Worm (Caenorhabditis elegans): ENCODE results near the gene F28F5.4.

DNA sequence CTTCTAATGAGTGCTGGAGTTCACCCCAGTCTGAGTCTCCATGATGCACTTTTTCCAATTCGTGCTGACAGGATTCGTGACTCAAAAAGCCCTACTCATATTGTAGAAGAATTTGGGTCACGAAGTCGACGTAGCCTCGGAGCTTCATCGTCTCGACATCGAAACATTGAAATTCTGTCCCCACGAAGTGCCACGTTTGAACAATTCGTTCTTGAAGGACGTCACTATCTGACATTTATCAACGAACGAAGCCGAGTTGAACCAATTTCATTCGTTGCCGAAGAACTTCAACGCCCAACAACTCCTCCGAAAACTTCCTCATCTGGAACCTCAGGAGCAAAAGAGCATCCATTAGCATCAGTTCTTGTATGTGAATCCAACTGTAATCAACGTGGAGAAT lies 22.3 kb upstream of the F28F5.4 start:
- TF ChIP-seq ceh-43 (GFP tag; optimal IDR thresholded peaks at IDR 0.05), result no peak
- no peak for TF ChIP-seq nhr-12 (tag; optimal IDR thresholded peaks at IDR 0.05)
- TF ChIP-seq ces-1 (GFP tag; optimal IDR thresholded peaks at IDR 0.05), result no peak
- TF ChIP-seq zip-8 (tag; optimal IDR thresholded peaks at IDR 0.05), result no peak
- no peak for TF ChIP-seq ztf-11 (tag; optimal IDR thresholded peaks at IDR 0.05)

Data from whole organism, mixed stage, embryonic.